Fruit fly (Drosophila melanogaster) whole organism, embryonic: Measurements from ENCODE around the gene CG15011.

Experiments used
- Abd-B ChIP-seq: fragments of 200-800 bp; sonication (Bioruptor generic); optimal IDR thresholded peaks from 2 replicates; lab custom pipeline; 2018; ENCODE audit warnings: missing biosample characterization, mild to moderate bottlenecking, missing genetic modification characterization, moderate library complexity
- CG1233 ChIP-seq: fragments of 200-800 bp; sonication (Bioruptor generic); optimal IDR thresholded peaks from 4 replicates; lab custom pipeline; 2018; ENCODE audit warnings: missing biosample characterization, mild to moderate bottlenecking, missing genetic modification characterization
- CG14710 ChIP-seq: fragments of 200-800 bp; sonication (Bioruptor generic); optimal IDR thresholded peaks from 3 replicates; lab custom pipeline; 2019; ENCODE audit warnings: missing biosample characterization, mild to moderate bottlenecking, missing genetic modification characterization, moderate library complexity
- CG15514 ChIP-seq: fragments of 200-800 bp; sonication (Bioruptor generic); optimal IDR thresholded peaks from 3 replicates; lab custom pipeline; 2017; ENCODE audit warnings: missing biosample characterization, missing genetic modification characterization, mild to moderate bottlenecking, moderate library complexity, missing genetic modification reagents
- CG15696 ChIP-seq: fragments of 200-800 bp; sonication (Bioruptor generic); optimal IDR thresholded peaks from 2 replicates; lab custom pipeline; 2019; ENCODE audit warnings: missing biosample characterization, mild to moderate bottlenecking, missing genetic modification characterization, moderate library complexity
- CG1603 ChIP-seq: fragments of 200-800 bp; sonication (Bioruptor generic); optimal IDR thresholded peaks from 2 replicates; lab custom pipeline; 2019; ENCODE audit warnings: missing biosample characterization, mild to moderate bottlenecking, missing genetic modification characterization, moderate library complexity
- CG16779 ChIP-seq: fragments of 200-800 bp; sonication (Bioruptor generic); IDR thresholded peaks from 2 replicates; pipeline ENCODE4 v1.3.6; 2022; ENCODE audit warnings: missing biosample characterization, missing genetic modification characterization
- CG16815 ChIP-seq: fragments of 200-800 bp; sonication (Bioruptor generic); optimal IDR thresholded peaks from 3 replicates; lab custom pipeline; 2017; ENCODE audit warnings: missing biosample characterization, mild to moderate bottlenecking, missing genetic modification characterization
- CG16863 ChIP-seq: fragments of 200-800 bp; sonication (Bioruptor generic); optimal IDR thresholded peaks from 3 replicates; lab custom pipeline; 2016; ENCODE audit warnings: missing biosample characterization, missing genetic modification characterization
- CG17829 ChIP-seq: fragments of 200-800 bp; optimal IDR thresholded peaks from 2 replicates; lab custom pipeline; 2019; ENCODE audit warnings: missing biosample characterization, mild to moderate bottlenecking, missing genetic modification characterization, moderate library complexity
- CG2678 ChIP-seq: fragments of 200-800 bp; sonication (Bioruptor generic); optimal IDR thresholded peaks from 3 replicates; lab custom pipeline; 2019; ENCODE audit warnings: missing biosample characterization, mild to moderate bottlenecking, missing genetic modification characterization, moderate library complexity
- CG2712 ChIP-seq: fragments of 200-800 bp; optimal IDR thresholded peaks from 3 replicates; lab custom pipeline; 2019; ENCODE audit warnings: missing biosample characterization, mild to moderate bottlenecking, missing genetic modification characterization, moderate library complexity
- CG3065 ChIP-seq: fragments of 200-800 bp; sonication (Bioruptor generic); optimal IDR thresholded peaks from 2 replicates; lab custom pipeline; 2016; ENCODE audit warnings: missing biosample characterization, missing genetic modification characterization
- CG31441 ChIP-seq: fragments of 200-800 bp; sonication (Bioruptor generic); IDR thresholded peaks from 2 replicates; pipeline ENCODE4 v1.3.6; 2022; ENCODE audit warnings: missing biosample characterization, missing genetic modification characterization
- CG32532 ChIP-seq: fragments of 200-800 bp; sonication (Bioruptor generic); IDR thresholded peaks from 2 replicates; pipeline ENCODE4 v1.3.6; 2022; ENCODE audit warnings: missing biosample characterization, missing genetic modification characterization
- CG32767 ChIP-seq: fragments of 200-800 bp; sonication (Bioruptor generic); IDR thresholded peaks from 2 replicates; pipeline ENCODE4 v1.3.6; 2022; ENCODE audit warnings: missing biosample characterization, missing genetic modification characterization
- CG4424 ChIP-seq: fragments of 200-800 bp; sonication (Bioruptor generic); optimal IDR thresholded peaks from 3 replicates; lab custom pipeline; 2016; ENCODE audit warnings: missing biosample characterization, missing genetic modification characterization
- CG4820 ChIP-seq: fragments of 200-800 bp; sonication (Bioruptor generic); optimal IDR thresholded peaks from 3 replicates; lab custom pipeline; 2016; ENCODE audit warnings: missing biosample characterization, missing genetic modification characterization
- CG6175 ChIP-seq: fragments of 200-800 bp; sonication (Bioruptor generic); IDR thresholded peaks from 3 replicates; pipeline ENCODE4 v1.3.6; 2022; ENCODE audit warnings: missing biosample characterization, missing genetic modification characterization
- CG7556 ChIP-seq: fragments of 200-800 bp; sonication (Bioruptor generic); optimal IDR thresholded peaks from 2 replicates; lab custom pipeline; 2017; ENCODE audit warnings: missing biosample characterization, mild to moderate bottlenecking, missing genetic modification characterization
- CG7928 ChIP-seq: fragments of 200-800 bp; sonication (Bioruptor generic); optimal IDR thresholded peaks from 2 replicates; lab custom pipeline; 2017; ENCODE audit warnings: missing biosample characterization, mild to moderate bottlenecking, missing genetic modification characterization
- CG8089 ChIP-seq: fragments of 200-800 bp; sonication (Bioruptor generic); optimal IDR thresholded peaks from 3 replicates; lab custom pipeline; 2016; ENCODE audit warnings: missing biosample characterization, missing genetic modification characterization
- CG8359 ChIP-seq: fragments of 200-800 bp; sonication (Bioruptor generic); optimal IDR thresholded peaks from 2 replicates; lab custom pipeline; 2017; ENCODE audit warnings: missing biosample characterization, mild to moderate bottlenecking, missing genetic modification characterization, borderline replicate concordance
- CG9215 ChIP-seq: fragments of 200-800 bp; sonication (Bioruptor generic); IDR thresholded peaks from 2 replicates; pipeline ENCODE4 v1.3.6; 2022; ENCODE audit warnings: missing biosample characterization, missing genetic modification characterization
- Dip2 ChIP-seq: fragments of 200-800 bp; sonication (Bioruptor generic); IDR thresholded peaks from 2 replicates; pipeline ENCODE4 v1.3.6; 2022; ENCODE audit warnings: missing biosample characterization, missing genetic modification characterization
- Ets97D ChIP-seq: fragments of 200-800 bp; sonication (Bioruptor generic); optimal IDR thresholded peaks from 3 replicates; lab custom pipeline; 2016; ENCODE audit warnings: missing biosample characterization, missing genetic modification characterization
- Fer2 ChIP-seq: fragments of 200-800 bp; sonication (Bioruptor generic); optimal IDR thresholded peaks from 2 replicates; lab custom pipeline; 2018; ENCODE audit warnings: missing biosample characterization, mild to moderate bottlenecking, missing genetic modification characterization, moderate library complexity
- HHEX ChIP-seq: fragments of 200-800 bp; sonication (Bioruptor generic); optimal IDR thresholded peaks from 3 replicates; lab custom pipeline; 2017; ENCODE audit warnings: missing biosample characterization, mild to moderate bottlenecking, missing genetic modification characterization, missing genetic modification reagents
- Oaz ChIP-seq: fragments of 200-800 bp; sonication (Bioruptor generic); IDR thresholded peaks from 2 replicates; pipeline ENCODE4 v1.3.6; 2022; ENCODE audit warnings: missing biosample characterization, missing genetic modification characterization
- Stat92E ChIP-seq, 3 experiments: fragments of >200 bp in 2 of 3; fragments of 200-800 bp in 1 of 3; sonication (Bioruptor generic) in 1 of 3; optimal IDR thresholded peaks; 2 replicates each; lab custom pipeline; 2017 to 2019; ENCODE audit warnings: missing biosample characterization in 3 of 3, missing genetic modification characterization in 3 of 3, mild to moderate bottlenecking in 1 of 3, moderate library complexity in 1 of 3
- amos ChIP-seq: fragments of 200-800 bp; sonication (Bioruptor generic); IDR thresholded peaks from 2 replicates; pipeline ENCODE4 v1.3.6; 2022; ENCODE audit warnings: missing biosample characterization, missing genetic modification characterization; ENCODE audit not compliant: partially characterized antibody
- bcd ChIP-seq: fragments of 200-800 bp; sonication (Bioruptor generic); optimal IDR thresholded peaks from 2 replicates; lab custom pipeline; 2017; ENCODE audit warnings: missing biosample characterization, mild to moderate bottlenecking, missing genetic modification characterization
- chn ChIP-seq: fragments of 200-800 bp; sonication (Bioruptor generic); optimal IDR thresholded peaks from 2 replicates; lab custom pipeline; 2016; ENCODE audit warnings: missing biosample characterization, missing genetic modification characterization
- cwo ChIP-seq: fragments of 200-800 bp; sonication (Bioruptor generic); optimal IDR thresholded peaks from 3 replicates; lab custom pipeline; 2017; ENCODE audit warnings: missing biosample characterization, missing genetic modification characterization, mild to moderate bottlenecking, moderate library complexity, missing genetic modification reagents
- da ChIP-seq: fragments of 200-800 bp; sonication (Bioruptor generic); optimal IDR thresholded peaks from 2 replicates; lab custom pipeline; 2016; ENCODE audit warnings: missing biosample characterization, missing genetic modification characterization
- dan ChIP-seq: fragments of 200-800 bp; sonication (Bioruptor generic); IDR thresholded peaks from 2 replicates; pipeline ENCODE4 v1.3.6; 2022; ENCODE audit warnings: missing biosample characterization, missing genetic modification characterization
- danr ChIP-seq: fragments of 200-800 bp; sonication (Bioruptor generic); IDR thresholded peaks from 2 replicates; pipeline ENCODE4 v1.3.6; 2022; ENCODE audit warnings: missing biosample characterization, missing genetic modification characterization
- dpn ChIP-seq, 2 experiments: fragments of 200-800 bp; sonication (Bioruptor generic); optimal IDR thresholded peaks; 3 replicates each; lab custom pipeline; 2016; ENCODE audit warnings: missing biosample characterization in 2 of 2, missing genetic modification characterization in 2 of 2
- ems ChIP-seq: fragments of 200-800 bp; sonication (Bioruptor generic); optimal IDR thresholded peaks from 3 replicates; lab custom pipeline; 2016; ENCODE audit warnings: missing biosample characterization, missing genetic modification characterization
- ftz-f1 ChIP-seq: fragments of 200-800 bp; sonication (Bioruptor generic); optimal IDR thresholded peaks from 2 replicates; lab custom pipeline; 2016; ENCODE audit warnings: missing biosample characterization, missing genetic modification characterization
- fu2 ChIP-seq: fragments of 200-800 bp; sonication (Bioruptor generic); optimal IDR thresholded peaks from 2 replicates; lab custom pipeline; 2016; ENCODE audit warnings: missing biosample characterization, missing genetic modification characterization
- kay ChIP-seq: fragments of 200-800 bp; sonication (Bioruptor generic); optimal IDR thresholded peaks from 2 replicates; lab custom pipeline; 2016; ENCODE audit warnings: missing biosample characterization, missing genetic modification characterization
- nmo ChIP-seq: fragments of 200-800 bp; sonication (Bioruptor generic); optimal IDR thresholded peaks from 2 replicates; lab custom pipeline; 2018; ENCODE audit warnings: missing biosample characterization, mild to moderate bottlenecking, missing genetic modification characterization, moderate library complexity
- pho ChIP-seq: fragments of 200-800 bp; sonication (Bioruptor generic); optimal IDR thresholded peaks from 2 replicates; lab custom pipeline; 2016; ENCODE audit warnings: missing biosample characterization, missing genetic modification characterization
- pita ChIP-seq: fragments of 200-800 bp; sonication (Bioruptor generic); optimal IDR thresholded peaks from 2 replicates; lab custom pipeline; 2017; ENCODE audit warnings: missing biosample characterization, mild to moderate bottlenecking, missing genetic modification characterization
- row ChIP-seq: fragments of 200-800 bp; sonication (Bioruptor generic); IDR thresholded peaks from 3 replicates; pipeline ENCODE4 v1.3.6; 2022; ENCODE audit warnings: missing biosample characterization, missing genetic modification characterization
- sd ChIP-seq: fragments of 200-800 bp; sonication (Bioruptor generic); optimal IDR thresholded peaks from 3 replicates; lab custom pipeline; 2018; ENCODE audit warnings: missing biosample characterization, mild to moderate bottlenecking, missing genetic modification characterization, moderate library complexity
- slp2 ChIP-seq: fragments of 200-800 bp; sonication (Bioruptor generic); optimal IDR thresholded peaks from 2 replicates; lab custom pipeline; 2016; ENCODE audit warnings: missing biosample characterization, missing genetic modification characterization
- so ChIP-seq: fragments of 200-800 bp; sonication (Bioruptor generic); IDR thresholded peaks from 3 replicates; pipeline ENCODE4 v1.3.6; 2022; ENCODE audit warnings: missing biosample characterization, missing genetic modification characterization
- sug ChIP-seq: fragments of 200-800 bp; optimal IDR thresholded peaks from 2 replicates; lab custom pipeline; 2019; ENCODE audit warnings: missing biosample characterization, mild to moderate bottlenecking, missing genetic modification characterization, moderate library complexity
- tna ChIP-seq: fragments of 200-800 bp; sonication (Bioruptor generic); IDR thresholded peaks from 2 replicates; pipeline ENCODE4 v1.3.6; 2022; ENCODE audit warnings: missing biosample characterization, missing genetic modification characterization; ENCODE audit not compliant: partially characterized antibody

The CG15011 gene

DNA sequence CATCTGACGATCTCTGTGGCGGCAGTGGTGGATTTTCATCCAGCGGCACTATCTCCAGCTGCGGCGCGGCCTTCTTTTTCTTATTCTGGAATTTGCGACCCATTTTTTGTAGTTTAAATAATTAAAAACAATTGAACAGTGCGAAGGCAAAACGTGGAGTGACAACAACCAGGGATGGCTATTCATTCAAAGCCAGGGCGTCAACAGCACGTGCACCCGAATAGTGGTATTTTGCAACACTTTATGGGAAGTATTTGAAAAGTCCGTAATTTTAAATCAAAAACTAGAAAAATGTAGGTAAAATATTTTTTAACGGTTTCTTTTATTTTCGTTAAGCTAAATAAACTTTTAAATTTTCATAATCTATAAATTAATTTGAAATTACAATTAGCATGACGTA is 23.7 kb upstream of the CG15011 start, which contains the start of gene CG11583 (continued):
- TF ChIP-seq CG9215 (GFP tag; lab: Robert Waterston, UW), result no peak
- no peak for TF ChIP-seq CG16863 (GFP tag; lab: Kevin White, UChicago)
- no peak for TF ChIP-seq CG4820 (GFP tag; lab: Kevin White, UChicago)
- no peak for TF ChIP-seq CG8089 (GFP tag; lab: Kevin White, UChicago)
- TF ChIP-seq sd (tag; lab: Kevin White, UChicago), result no peak
- TF ChIP-seq CG17829 (tag; lab: Kevin White, UChicago), result peak; percentile 46
- peak in 1 of 3 experiments; percentile 55 for TF ChIP-seq Stat92E (GFP tag; optimal IDR thresholded peaks at IDR 0.05; lab: Kevin White, UChicago)
- no peak for TF ChIP-seq CG8359 (GFP tag; lab: Kevin White, UChicago)
- TF ChIP-seq bcd (GFP tag; lab: Kevin White, UChicago), result peak; percentile 31
- TF ChIP-seq nmo (GFP tag; lab: Kevin White, UChicago), result peak; percentile 24
- TF ChIP-seq pho (GFP tag; lab: Kevin White, UChicago), result peak; percentile 60
- TF ChIP-seq CG31441 (GFP tag; lab: Robert Waterston, UW), result no peak
- peak; percentile 49 for TF ChIP-seq CG14710 (tag; lab: Kevin White, UChicago)
- peak; percentile 48 for TF ChIP-seq ftz-f1
- peak; percentile 23 for TF ChIP-seq CG4424 (GFP tag; lab: Kevin White, UChicago)
- peak; percentile 25 for TF ChIP-seq slp2 (GFP tag; lab: Kevin White, UChicago)
- 0 out of 3 replicates have a peak, but pooled peaks have one; percentile 26 for TF ChIP-seq CG6175 (GFP tag; lab: Robert Waterston, UW)
- TF ChIP-seq tna (GFP tag; lab: Robert Waterston, UW), result no peak
- peak; percentile 45 for TF ChIP-seq fu2 (GFP tag; lab: Kevin White, UChicago)
- no peak for TF ChIP-seq pita (GFP tag; lab: Kevin White, UChicago)
- peak; percentile 38 for TF ChIP-seq chn
- TF ChIP-seq Abd-B (GFP tag; lab: Kevin White, UChicago), result no peak
- peak; percentile 97 for TF ChIP-seq CG15514 (GFP tag; lab: Kevin White, UChicago)
- no peak for TF ChIP-seq sug (tag; lab: Kevin White, UChicago)
- no peak for TF ChIP-seq kay
- peak; percentile 14; the same call in 1 of the 2 replicates for TF ChIP-seq amos
- TF ChIP-seq CG1233 (GFP tag; lab: Kevin White, UChicago), result no peak
- no peak for TF ChIP-seq so
- peak; percentile 6 for TF ChIP-seq Fer2 (tag; lab: Kevin White, UChicago)
- peak; percentile 93 for TF ChIP-seq cwo (GFP tag; lab: Kevin White, UChicago)
- no peak for TF ChIP-seq danr
- TF ChIP-seq CG2678, result no peak
- no peak for TF ChIP-seq Oaz (GFP tag; lab: Robert Waterston, UW)
- peak; percentile 64 for TF ChIP-seq CG1603 (tag; lab: Kevin White, UChicago)
- TF ChIP-seq HHEX (GFP tag; lab: Kevin White, UChicago), result peak; percentile 18
- TF ChIP-seq row (GFP tag; lab: Robert Waterston, UW), result peak; percentile 67
- no peak for TF ChIP-seq CG7556 (GFP tag; lab: Kevin White, UChicago)
- TF ChIP-seq CG16779, result 0 out of 2 replicates have a peak, but pooled peaks have one; percentile 2
- TF ChIP-seq dan (GFP tag; lab: Robert Waterston, UW), result no peak
- peak; percentile 99 for TF ChIP-seq CG7928
- peak; percentile 66 for TF ChIP-seq CG32532
- no peak for TF ChIP-seq CG15696
- TF ChIP-seq CG16815 (GFP tag; lab: Kevin White, UChicago), result no peak
- TF ChIP-seq CG3065, result no peak
- peak; percentile 50 for TF ChIP-seq ems (GFP tag; lab: Kevin White, UChicago)
- TF ChIP-seq Dip2 (GFP tag; lab: Robert Waterston, UW), result no peak
- TF ChIP-seq da (GFP tag; lab: Kevin White, UChicago), result no peak
- peak; percentile 86 for TF ChIP-seq Ets97D (GFP tag; lab: Kevin White, UChicago)
- TF ChIP-seq CG2712 (tag; lab: Kevin White, UChicago), result peak; percentile 43
- peak; percentile 48 to 62 for TF ChIP-seq dpn (GFP tag; optimal IDR thresholded peaks at IDR 0.05; lab: Kevin White, UChicago)
- no peak for TF ChIP-seq CG32767 (GFP tag; lab: Robert Waterston, UW)
